Fruit fly (Drosophila melanogaster): ENCODE data around the gene CG13999.
A peak's percentile ranks its signal among the peaks of the same experiment; 100 is the strongest.

Gene CG13999

dm6 chr2L:5943229-5944078, 12.8 kb downstream of the CG13999 start, which contains the start of the genes Sfp26Ad and Gpdh1 (continued):
- TF ChIP-seq Sin3A (optimal IDR thresholded peaks at IDR 0.05), result peak; percentile 58
- peak; percentile 61; the same call in 1 of the 2 replicates for TF ChIP-seq CG32767 (GFP tag; IDR thresholded peaks at IDR 0.05)
- no peak for TF ChIP-seq Lpt (GFP tag; optimal IDR thresholded peaks at IDR 0.05)
- peak; percentile 32; the same call in 1 of the 2 replicates for TF ChIP-seq CG10959 (GFP tag; IDR thresholded peaks at IDR 0.05)
- no peak for TF ChIP-seq bowl (GFP tag; IDR thresholded peaks at IDR 0.05)
- TF ChIP-seq CG10274 (GFP tag; optimal IDR thresholded peaks at IDR 0.05), result no peak
- TF ChIP-seq CG7372 (GFP tag; IDR thresholded peaks at IDR 0.05), result 0 out of 2 replicates have a peak, but pooled peaks have one; percentile 50
- TF ChIP-seq lola (GFP tag; optimal IDR thresholded peaks at IDR 0.05), result peak in 1 of 3 experiments; percentile 40
- TF ChIP-seq Nf-YB (GFP tag; optimal IDR thresholded peaks at IDR 0.05), result peak; percentile 61
- no peak for TF ChIP-seq CTCF (GFP tag; optimal IDR thresholded peaks at IDR 0.05)
- peak; percentile 54 for TF ChIP-seq CG9797 (GFP tag; optimal IDR thresholded peaks at IDR 0.05)
- TF ChIP-seq nmo (GFP tag; optimal IDR thresholded peaks at IDR 0.05), result peak; percentile 64
- peak; percentile 67 for TF ChIP-seq CG3407 (GFP tag; optimal IDR thresholded peaks at IDR 0.05)
- TF ChIP-seq nom (GFP tag; optimal IDR thresholded peaks at IDR 0.05), result peak; percentile 78
- TF ChIP-seq PHDP (tag; optimal IDR thresholded peaks at IDR 0.05), result peak; percentile 73
- peak; percentile 74 for TF ChIP-seq fd3F (GFP tag; optimal IDR thresholded peaks at IDR 0.05)
- TF ChIP-seq Six4 (GFP tag; optimal IDR thresholded peaks at IDR 0.05), result peak; percentile 68
- TF ChIP-seq CG10462 (GFP tag; optimal IDR thresholded peaks at IDR 0.05), result peak; percentile 49
- TF ChIP-seq so (GFP tag; IDR thresholded peaks at IDR 0.05), result peak; percentile 65; the same call in 1 of the 3 replicates
- peak; percentile 68 for TF ChIP-seq cwo (GFP tag; optimal IDR thresholded peaks at IDR 0.05)
- peak; percentile 48; the same call in 1 of the 2 replicates for TF ChIP-seq Dref (GFP tag; IDR thresholded peaks at IDR 0.05)
- TF ChIP-seq psq (GFP tag; optimal IDR thresholded peaks at IDR 0.05), result peak; percentile 61
- TF ChIP-seq CG7987 (GFP tag; optimal IDR thresholded peaks at IDR 0.05), result peak; percentile 69
- no peak for TF ChIP-seq schlank (tag; optimal IDR thresholded peaks at IDR 0.05)
- TF ChIP-seq BtbVII (GFP tag; optimal IDR thresholded peaks at IDR 0.05), result peak; percentile 61
- TF ChIP-seq CG2116 (GFP tag; optimal IDR thresholded peaks at IDR 0.05), result peak; percentile 79
- TF ChIP-seq MESR4 (GFP tag; optimal IDR thresholded peaks at IDR 0.05), result peak; percentile 65
- TF ChIP-seq btn (GFP tag; optimal IDR thresholded peaks at IDR 0.05), result peak; percentile 11
- peak; percentile 66 for TF ChIP-seq CG7839 (tag; optimal IDR thresholded peaks at IDR 0.05)
- no peak; the same call in 1 of the 2 replicates for TF ChIP-seq tna (GFP tag; IDR thresholded peaks at IDR 0.05; ENCODE audit: partially characterized antibody)
- TF ChIP-seq CG11093 (GFP tag; IDR thresholded peaks at IDR 0.05), result no peak
- TF ChIP-seq CG11247 (GFP tag; IDR thresholded peaks at IDR 0.05), result peak; percentile 70
- TF ChIP-seq wdn (GFP tag; IDR thresholded peaks at IDR 0.05), result no peak
- TF ChIP-seq CG5245 (GFP tag; optimal IDR thresholded peaks at IDR 0.05), result peak; percentile 75
- TF ChIP-seq Rfx (GFP tag; IDR thresholded peaks at IDR 0.05), result peak; percentile 84
- peak; percentile 10 for TF ChIP-seq cato (GFP tag; optimal IDR thresholded peaks at IDR 0.05; ENCODE audit: borderline replicate concordance)
- no peak for TF ChIP-seq CG11696 (GFP tag; IDR thresholded peaks at IDR 0.05)
- peak; percentile 68 for TF ChIP-seq CG2712 (tag; optimal IDR thresholded peaks at IDR 0.05)
- TF ChIP-seq CG13775 (GFP tag; optimal IDR thresholded peaks at IDR 0.05), result peak; percentile 72
- peak; percentile 27 for TF ChIP-seq CG14965 (GFP tag; optimal IDR thresholded peaks at IDR 0.05; ENCODE audit: borderline replicate concordance)
- peak; percentile 45 for TF ChIP-seq CG14667 (GFP tag; IDR thresholded peaks at IDR 0.05)
- TF ChIP-seq disco-r (GFP tag; optimal IDR thresholded peaks at IDR 0.05), result peak; percentile 16
- no peak for TF ChIP-seq ap (GFP tag; IDR thresholded peaks at IDR 0.05)
- peak; percentile 85 for TF ChIP-seq yki (optimal IDR thresholded peaks at IDR 0.05)
- TF ChIP-seq slou (GFP tag; optimal IDR thresholded peaks at IDR 0.05), result peak; percentile 74
- peak; percentile 50 for TF ChIP-seq CG3995 (GFP tag; optimal IDR thresholded peaks at IDR 0.05)
- TF ChIP-seq Camta (GFP tag; optimal IDR thresholded peaks at IDR 0.05), result peak; percentile 73
- no peak for TF ChIP-seq tap (tag; optimal IDR thresholded peaks at IDR 0.05)
- TF ChIP-seq CG7928 (GFP tag; optimal IDR thresholded peaks at IDR 0.05), result peak; percentile 99
- peak; percentile 92 for TF ChIP-seq CG9932 (GFP tag; IDR thresholded peaks at IDR 0.05)
